Worm (Caenorhabditis elegans) whole organism, L4 larva: ENCODE measurements around the gene arle-14.

Experiments
- D1046.2 ChIP-seq: fragments of 200-800 bp; sonication (Bioruptor generic); IDR thresholded peaks from 2 replicates; pipeline ENCODE4 v1.3.6; 2022; ENCODE audit warnings: missing genetic modification characterization, missing compliant biosample characterization
- F44E2.7 ChIP-seq: fragments of 200-800 bp; sonication (Bioruptor generic); IDR thresholded peaks from 2 replicates; pipeline ENCODE4 v2.1.2; 2022; ENCODE audit warnings: missing genetic modification characterization, missing compliant biosample characterization
- F49E8.2 ChIP-seq: sonication (generic microtip); optimal IDR thresholded peaks from 2 replicates; lab custom pipeline; 2016; ENCODE audit warnings: missing compliant biosample characterization, mild to moderate bottlenecking, missing genetic modification characterization, borderline replicate concordance
- Y48G9A.11 ChIP-seq: fragments of 200-800 bp; sonication (Bioruptor generic); IDR thresholded peaks from 2 replicates; pipeline ENCODE4 v1.3.6; 2022; ENCODE audit warnings: missing genetic modification reagents, missing genetic modification characterization, missing compliant biosample characterization
- Y75B8A.6 ChIP-seq: fragments of 200-800 bp; sonication (Bioruptor generic); IDR thresholded peaks from 2 replicates; pipeline ENCODE4 v1.3.6; 2022; ENCODE audit warnings: missing genetic modification reagents, missing genetic modification characterization, missing compliant biosample characterization
- ZK546.5 ChIP-seq, 2 experiments: sonication (generic microtip); optimal IDR thresholded peaks; 2 replicates each; lab custom pipeline; 2017; ENCODE audit warnings: missing biosample characterization in 2 of 2, missing genetic modification characterization in 2 of 2
- aha-1 ChIP-seq: fragments of 150-350 bp; peaks from one replicate; lab custom pipeline; 2014; ENCODE audit warnings: missing biosample characterization, missing genetic modification characterization
- aly-2 ChIP-seq: sonication (generic microtip); optimal IDR thresholded peaks from 2 replicates; lab custom pipeline; 2018; ENCODE audit warnings: missing biosample characterization, missing genetic modification characterization
- arid-1 ChIP-seq: fragments of 200-800 bp; sonication (Bioruptor generic); conservative IDR thresholded peaks from 2 replicates; pipeline ENCODE4 v1.3.6; 2022; ENCODE audit warnings: missing genetic modification reagents, missing genetic modification characterization, missing compliant biosample characterization
- ceh-20 ChIP-seq: fragments of 200-800 bp; sonication (Bioruptor generic); IDR thresholded peaks from 2 replicates; pipeline ENCODE4 v1.3.6; 2022; ENCODE audit warnings: missing genetic modification reagents, missing genetic modification characterization, missing compliant biosample characterization
- ceh-44 ChIP-seq: fragments of 200-800 bp; sonication (Bioruptor generic); IDR thresholded peaks from 2 replicates; pipeline ENCODE4 v1.3.6; 2022; ENCODE audit warnings: missing genetic modification reagents, missing genetic modification characterization, missing compliant biosample characterization
- ceh-62 ChIP-seq: sonication (generic microtip); optimal IDR thresholded peaks from 2 replicates; lab custom pipeline; 2017; ENCODE audit warnings: missing biosample characterization, missing genetic modification characterization
- ctbp-1 ChIP-seq: fragments of 200-800 bp; sonication (Bioruptor generic); IDR thresholded peaks from 2 replicates; pipeline ENCODE4 v1.3.6; 2022; ENCODE audit warnings: missing genetic modification reagents, missing genetic modification characterization, missing compliant biosample characterization
- daf-16 ChIP-seq, 3 experiments: sonication (generic microtip); optimal IDR thresholded peaks; 2 replicates each; lab custom pipeline; 2016 to 2017; ENCODE audit warnings: missing genetic modification characterization in 3 of 3, missing genetic modification reagents in 3 of 3, mild to moderate bottlenecking in 2 of 3, missing compliant biosample characterization in 2 of 3, missing biosample characterization in 1 of 3, moderate library complexity in 1 of 3
- daf-19 ChIP-seq: fragments of 200-800 bp; sonication (Bioruptor generic); conservative IDR thresholded peaks from 2 replicates; pipeline ENCODE4 v1.3.6; 2022; ENCODE audit warnings: missing genetic modification characterization, missing compliant biosample characterization
- dmd-6 ChIP-seq: fragments of 200-800 bp; sonication (Bioruptor generic); IDR thresholded peaks from 2 replicates; pipeline ENCODE4 v1.3.6; 2022; ENCODE audit warnings: missing genetic modification reagents, missing genetic modification characterization, missing compliant biosample characterization
- dpl-1 ChIP-seq: fragments of 150-350 bp; optimal IDR thresholded peaks from 2 replicates; lab custom pipeline; 2014; ENCODE audit warnings: missing biosample characterization, missing genetic modification reagents, missing genetic modification characterization
- duxl-1 ChIP-seq: sonication (generic microtip); optimal IDR thresholded peaks from 2 replicates; lab custom pipeline; 2016; ENCODE audit warnings: mild to moderate bottlenecking, missing genetic modification characterization, moderate library complexity, missing compliant biosample characterization; ENCODE audit not compliant: poor library complexity
- dve-1 ChIP-seq: sonication (generic microtip); optimal IDR thresholded peaks from 2 replicates; lab custom pipeline; 2017; ENCODE audit warnings: antibody characterized with exemption, mild to moderate bottlenecking, missing genetic modification characterization, missing compliant biosample characterization; ENCODE audit not compliant: insufficient read depth
- lim-7 ChIP-seq: fragments of 200-800 bp; sonication (Bioruptor generic); IDR thresholded peaks from 2 replicates; pipeline ENCODE4 v1.3.6; 2022; ENCODE audit warnings: missing genetic modification characterization, missing compliant biosample characterization
- lin-29 ChIP-seq: fragments of 200-800 bp; sonication (Bioruptor generic); IDR thresholded peaks from 2 replicates; pipeline ENCODE4 v1.3.6; 2022; ENCODE audit warnings: missing genetic modification reagents, missing genetic modification characterization, missing compliant biosample characterization
- lin-38 ChIP-seq: fragments of 200-800 bp; sonication (Bioruptor generic); IDR thresholded peaks from 2 replicates; pipeline ENCODE4 v1.3.6; 2022; ENCODE audit warnings: missing genetic modification reagents, missing genetic modification characterization, missing compliant biosample characterization
- lir-3 ChIP-seq: sonication (generic microtip); optimal IDR thresholded peaks from 2 replicates; lab custom pipeline; 2016; ENCODE audit warnings: mild to moderate bottlenecking, missing genetic modification characterization, missing compliant biosample characterization
- lsy-2 ChIP-seq, 2 experiments: fragments of 150-350 bp in 1 of 2; sonication (generic microtip) in 1 of 2; optimal IDR thresholded peaks; 2 replicates each; lab custom pipeline; 2014 to 2017; ENCODE audit warnings: missing biosample characterization in 2 of 2, missing genetic modification characterization in 2 of 2
- mdl-1 ChIP-seq, 2 experiments: fragments of 150-350 bp in 1 of 2; sonication (generic microtip) in 1 of 2; optimal IDR thresholded peaks; 2 replicates each; lab custom pipeline; 2014 to 2017; ENCODE audit warnings: missing biosample characterization in 2 of 2, missing genetic modification characterization in 2 of 2
- mdt-29 ChIP-seq: fragments of 200-800 bp; sonication (Bioruptor generic); IDR thresholded peaks from 2 replicates; pipeline ENCODE4 v1.3.6; 2022; ENCODE audit warnings: missing genetic modification reagents, missing genetic modification characterization, missing compliant biosample characterization
- mes-2 ChIP-seq: sonication (generic microtip); optimal IDR thresholded peaks from 2 replicates; lab custom pipeline; 2016; ENCODE audit warnings: missing genotype, mild to moderate bottlenecking, missing genetic modification characterization, missing compliant biosample characterization; ENCODE audit not compliant: poor library complexity, severe bottlenecking
- nhr-10 ChIP-seq: fragments of 150-350 bp; optimal IDR thresholded peaks from 2 replicates; lab custom pipeline; 2014; ENCODE audit warnings: missing biosample characterization, missing genetic modification characterization
- nhr-42 ChIP-seq: fragments of 200-800 bp; sonication (Bioruptor generic); IDR thresholded peaks from 2 replicates; pipeline ENCODE4 v1.3.6; 2022; ENCODE audit warnings: missing genetic modification characterization, missing compliant biosample characterization
- nhr-76 ChIP-seq: fragments of 150-350 bp; optimal IDR thresholded peaks from 2 replicates; lab custom pipeline; 2014; ENCODE audit warnings: missing biosample characterization, missing genetic modification characterization
- pqm-1 ChIP-seq: sonication (generic microtip); optimal IDR thresholded peaks from 2 replicates; lab custom pipeline; 2017; ENCODE audit warnings: missing biosample characterization, missing genetic modification characterization
- rbr-2 ChIP-seq: sonication (generic microtip); optimal IDR thresholded peaks from 2 replicates; lab custom pipeline; 2016; ENCODE audit warnings: missing genotype, missing genetic modification characterization, missing compliant biosample characterization
- snpc-1.2 ChIP-seq: fragments of 200-800 bp; sonication (Bioruptor generic); IDR thresholded peaks from 2 replicates; pipeline ENCODE4 v1.3.6; 2022; ENCODE audit warnings: missing genetic modification reagents, missing genetic modification characterization, missing compliant biosample characterization
- unc-130 ChIP-seq: sonication (generic microtip); optimal IDR thresholded peaks from 2 replicates; lab custom pipeline; 2016; ENCODE audit warnings: missing genetic modification reagents, missing genetic modification characterization, missing compliant biosample characterization
- unc-62 ChIP-seq, 3 experiments: fragments of 150-350 bp in 1 of 3; sonication (generic microtip); optimal IDR thresholded peaks in 2 of 3; peaks in 1 of 3; 1 replicate in 1 of 3; 2 replicates in 2 of 3; lab custom pipeline; 2014 to 2017; ENCODE audit warnings: missing biosample characterization in 3 of 3, missing genetic modification characterization in 3 of 3, missing genetic modification reagents in 3 of 3, missing genotype in 1 of 3
- zip-11 ChIP-seq: fragments of 200-800 bp; sonication (Bioruptor generic); IDR thresholded peaks from 2 replicates; pipeline ENCODE4 v1.3.6; 2022; ENCODE audit warnings: missing genetic modification characterization, missing compliant biosample characterization
- zip-2 ChIP-seq: fragments of 150-350 bp; optimal IDR thresholded peaks from 2 replicates; lab custom pipeline; 2014; ENCODE audit warnings: missing biosample characterization, missing genetic modification characterization

arle-14 gene

ce11 chrIII:5721888-5722287, 29.2 kb downstream of the arle-14 start (continued):
- 0 out of 2 replicates have a peak, but pooled peaks have one; percentile 27 for TF ChIP-seq ceh-44 (GFP tag; lab: Robert Waterston, UW)
- TF ChIP-seq Y75B8A.6 (GFP tag; lab: Robert Waterston, UW) = no peak
- TF ChIP-seq lir-3 (tag; lab: Kevin White, UChicago) = no peak
- TF ChIP-seq daf-16 (GFP tag; optimal IDR thresholded peaks at IDR 0.05; lab: Kevin White, UChicago) = peak in 1 of 2 experiments; percentile 36
- peak; percentile 49 for TF ChIP-seq daf-16 (tag; optimal IDR thresholded peaks at IDR 0.05; lab: Kevin White, UChicago)
- no peak for TF ChIP-seq ZK546.5 (tag; optimal IDR thresholded peaks at IDR 0.05; lab: Kevin White, UChicago)
- peak; percentile 56; the same call in 1 of the 2 replicates for TF ChIP-seq arid-1
- peak in 1 of 2 experiments; percentile 81 for TF ChIP-seq lsy-2 (tag; optimal IDR thresholded peaks at IDR 0.05; lab: Kevin White, UChicago)
- TF ChIP-seq lin-38 (GFP tag; lab: Robert Waterston, UW) = peak; percentile 66
- peak; percentile 98 for TF ChIP-seq mes-2 (tag; lab: Kevin White, UChicago)
- TF ChIP-seq rbr-2 (tag; lab: Kevin White, UChicago) = peak; percentile 56
- TF ChIP-seq ceh-20 (GFP tag; lab: Robert Waterston, UW) = no peak
- TF ChIP-seq daf-19 = no peak
- TF ChIP-seq unc-62 (GFP tag; optimal IDR thresholded peaks at IDR 0.05 in 1 of 2; lab: Kevin White, UChicago) = no peak
- TF ChIP-seq unc-62 (tag; optimal IDR thresholded peaks at IDR 0.05; lab: Kevin White, UChicago) = no peak
- no peak for TF ChIP-seq lin-29 (GFP tag; lab: Robert Waterston, UW)
- peak; percentile 94 for TF ChIP-seq dve-1
- no peak for TF ChIP-seq ceh-62 (tag; lab: Kevin White, UChicago)
- peak; percentile 93 for TF ChIP-seq dpl-1
- no peak for TF ChIP-seq lim-7 (GFP tag; lab: Robert Waterston, UW)
- TF ChIP-seq F44E2.7 (GFP tag; lab: Robert Waterston, UW) = no peak
- TF ChIP-seq pqm-1 (tag; lab: Kevin White, UChicago) = peak; percentile 59
- no peak for TF ChIP-seq D1046.2 (GFP tag; lab: Robert Waterston, UW)
- no peak for TF ChIP-seq nhr-76
- TF ChIP-seq aly-2 = no peak
- no peak for TF ChIP-seq zip-2 (tag; lab: Kevin White, UChicago)
- peak in 1 of 2 experiments; percentile 26 for TF ChIP-seq mdl-1 (tag; optimal IDR thresholded peaks at IDR 0.05; lab: Kevin White, UChicago)
- peak; percentile 82 for TF ChIP-seq duxl-1 (tag; lab: Kevin White, UChicago)
- TF ChIP-seq, all 104 proteins: peak for 37

DNA sequence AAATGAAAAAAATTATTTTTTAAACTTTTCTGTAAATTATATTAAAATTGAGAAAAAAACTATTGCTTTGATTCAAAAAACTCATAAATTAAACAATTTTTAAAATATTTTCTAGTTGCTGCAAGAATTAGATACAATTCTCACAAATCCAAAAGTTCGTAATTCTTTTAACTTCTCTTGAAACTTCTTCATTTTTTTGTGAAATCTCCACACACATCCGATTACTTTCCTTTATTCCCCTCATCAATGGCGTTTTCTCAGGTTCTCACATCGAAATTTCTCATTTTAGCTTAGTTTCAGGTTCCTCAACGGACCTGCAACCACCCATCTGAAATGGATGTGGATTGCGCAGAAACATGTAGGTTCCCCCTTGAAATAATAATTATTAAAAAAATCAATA, 29.8 kb downstream of the arle-14 start, which contains the start of gene wrm-1:
Gene wrm-1 (plus strand): TSS at position 301 of the 400 bp plus-strand sequence.
- no peak for TF ChIP-seq nhr-10
- no peak for TF ChIP-seq lin-29 (GFP tag; lab: Robert Waterston, UW)
- no peak for TF ChIP-seq nhr-42 (GFP tag; lab: Robert Waterston, UW)
- no peak for TF ChIP-seq dmd-6

ce11 chrIII:5727827-5728226, 35.1 kb downstream of the arle-14 start, which contains the start of gene egg-1:
egg-1 (plus strand) TSS chrIII:5728180.
- TF ChIP-seq nhr-10 (no peak), zip-11 (no peak), aha-1 (tag; lab: Kevin White, UChicago) (peak; percentile 40), mdt-29 (GFP tag; lab: Robert Waterston, UW) (0 out of 2 replicates have a peak, but pooled peaks have one; percentile 10), F49E8.2 (peak; percentile 91), snpc-1.2 (peak; percentile 43; the same call in 1 of the 2 replicates), unc-130 (GFP tag; lab: Kevin White, UChicago) (peak; percentile 85), ctbp-1 (no peak), Y48G9A.11 (GFP tag; lab: Robert Waterston, UW) (peak; percentile 78)
- TF ChIP-seq, all 104 proteins: peak for 6
